Worm (Caenorhabditis elegans): ENCODE results near the gene T16H12.13.

Gene T16H12.13

DNA sequence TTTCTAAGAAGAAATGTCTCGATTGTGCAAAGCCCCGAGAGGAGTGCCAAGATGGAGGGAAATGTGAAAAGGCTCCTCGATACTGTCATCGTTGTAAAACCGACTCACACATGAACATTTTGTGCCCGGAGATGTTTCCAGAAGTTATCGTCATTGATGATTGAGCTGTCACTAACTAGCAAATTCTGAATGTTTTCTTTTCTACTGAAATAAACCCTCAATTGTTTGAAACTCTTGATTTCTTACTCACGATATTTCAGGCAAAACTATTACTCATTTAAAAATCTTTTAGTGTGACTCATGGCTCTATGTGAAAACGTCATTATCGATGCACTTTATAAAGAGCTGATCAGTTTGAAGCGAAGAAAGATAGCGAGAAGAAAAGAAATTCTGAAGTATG lies at the start of gene T16H12.13:
Gene T16H12.13, plus strand, starts transcription at position 301 of the 400 bp plus-strand sequence.
- TF ChIP-seq sea-2 (GFP tag; IDR thresholded peaks at IDR 0.05) = no peak
- TF ChIP-seq F57A8.1 (GFP tag; optimal IDR thresholded peaks at IDR 0.05) = no peak
- no peak for TF ChIP-seq lin-35 (GFP tag; optimal IDR thresholded peaks at IDR 0.05)
- TF ChIP-seq let-526 (GFP tag; IDR thresholded peaks at IDR 0.05) = no peak
- TF ChIP-seq ceh-79 (tag; optimal IDR thresholded peaks at IDR 0.05) = no peak
- no peak for TF ChIP-seq efl-1 (GFP tag; optimal IDR thresholded peaks at IDR 0.05)

DNA sequence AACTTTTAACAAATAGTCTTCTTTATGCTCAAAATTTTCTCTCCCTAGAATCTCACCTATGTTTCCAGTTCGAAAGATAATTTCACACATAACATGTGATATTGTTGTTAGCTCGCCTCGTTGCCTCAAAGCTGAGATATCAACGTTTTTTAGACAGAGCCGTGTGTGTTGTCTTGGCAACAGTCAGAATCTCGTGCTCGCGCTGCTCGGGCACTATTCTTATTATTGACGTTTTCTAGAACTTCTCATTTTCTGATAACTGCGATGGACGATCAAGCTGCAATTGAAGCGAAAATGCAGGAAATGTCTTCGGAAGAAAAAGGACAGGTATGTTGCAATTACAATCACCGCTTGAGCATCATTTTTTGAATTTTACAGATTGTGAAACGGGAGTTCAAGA lies 49.4 kb upstream of the T16H12.13 start, which contains the start of gene xbx-3:
Gene xbx-3, plus strand, starts transcription at position 163 of the 400 bp plus-strand sequence.
- TF ChIP-seq hmg-20 (GFP tag; IDR thresholded peaks at IDR 0.05) (no peak), him-1 (tag; optimal IDR thresholded peaks at IDR 0.05) (no peak), ceh-58 (GFP tag; IDR thresholded peaks at IDR 0.05) (no peak), hsf-1 (GFP tag; IDR thresholded peaks at IDR 0.05) (no peak), dpl-1 (GFP tag; optimal IDR thresholded peaks at IDR 0.05) (no peak), mes-4 (tag; optimal IDR thresholded peaks at IDR 0.05) (no peak), nfya-1 (tag; optimal IDR thresholded peaks at IDR 0.05; ENCODE audit: borderline replicate concordance, insufficient read depth) (no peak), die-1 (tag; optimal IDR thresholded peaks at IDR 0.05) (no peak)

DNA sequence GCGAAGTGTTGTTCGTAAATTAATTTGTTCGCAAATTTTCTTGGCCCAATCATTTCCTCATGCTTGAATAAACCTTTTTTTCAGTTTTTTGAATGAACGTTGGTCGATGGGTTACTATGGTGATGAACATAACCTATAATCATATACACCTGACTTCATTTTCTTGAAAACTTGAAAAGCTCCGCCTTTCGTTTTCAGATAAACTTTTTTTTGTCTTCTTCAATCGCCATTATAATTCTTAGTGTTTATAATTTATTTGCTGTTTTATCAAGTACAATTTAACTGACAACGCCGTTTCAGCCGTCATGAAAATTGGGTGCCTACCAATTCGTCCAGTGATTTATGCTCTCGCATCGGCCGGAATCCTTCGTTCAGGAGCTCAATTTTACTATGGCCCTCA lies 48.1 kb upstream of the T16H12.13 start, which contains the start of gene M04D8.7:
Gene M04D8.7, plus strand, starts transcription at position 301 of the 400 bp plus-strand sequence.
- TF ChIP-seq bed-2 (GFP tag; IDR thresholded peaks at IDR 0.05) = no peak
- no peak for TF ChIP-seq K12H6.12 (tag; optimal IDR thresholded peaks at IDR 0.05)
- TF ChIP-seq rpc-1 (optimal IDR thresholded peaks at IDR 0.05) = no peak
- TF ChIP-seq rpc-1 (tag; optimal IDR thresholded peaks at IDR 0.05) = no peak
- TF ChIP-seq snpc-1.3 (tag; optimal IDR thresholded peaks at IDR 0.05; ENCODE audit: insufficient read depth) = no peak
- no peak for TF ChIP-seq dpl-1 (GFP tag; optimal IDR thresholded peaks at IDR 0.05)
- no peak for TF ChIP-seq nfya-2 (GFP tag; IDR thresholded peaks at IDR 0.05)
- no peak for TF ChIP-seq F57A8.1 (GFP tag; optimal IDR thresholded peaks at IDR 0.05)
- TF ChIP-seq lsy-27 (tag; optimal IDR thresholded peaks at IDR 0.05; ENCODE audit: borderline replicate concordance, insufficient read depth) = no peak
- TF ChIP-seq ceh-79 (tag; optimal IDR thresholded peaks at IDR 0.05) = no peak
- no peak for TF ChIP-seq atf-7 (tag; optimal IDR thresholded peaks at IDR 0.05)

DNA sequence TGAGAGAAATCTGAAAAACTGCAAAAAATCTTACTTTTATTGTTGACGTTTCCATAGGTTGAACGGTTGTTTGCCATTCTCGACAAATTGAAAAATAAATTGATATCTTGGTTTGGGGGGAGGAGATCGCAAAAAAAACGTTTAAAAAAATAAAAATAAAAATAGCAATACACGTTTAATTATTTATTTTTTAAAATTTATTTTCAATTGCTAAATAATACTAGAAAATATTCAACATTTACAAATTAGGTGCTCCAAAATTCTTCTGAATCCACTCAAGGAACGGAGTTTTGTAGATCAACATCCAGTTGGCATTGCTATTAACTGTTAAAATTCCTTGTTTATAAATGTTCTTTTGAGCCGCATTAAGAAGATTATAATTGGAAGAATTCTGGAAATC lies 45.2 kb upstream of the T16H12.13 start, which contains the start of gene T16G12.7:
Gene T16G12.7, minus strand, starts transcription at position 101 of the 400 bp plus-strand sequence.
- no peak for TF ChIP-seq chd-7 (tag; optimal IDR thresholded peaks at IDR 0.05)
- no peak for TF ChIP-seq sea-2 (GFP tag; IDR thresholded peaks at IDR 0.05)
- no peak for TF ChIP-seq attf-5 (GFP tag; optimal IDR thresholded peaks at IDR 0.05)
- no peak for TF ChIP-seq unc-130 (GFP tag; optimal IDR thresholded peaks at IDR 0.05)
- no peak for TF ChIP-seq F23B12.7 (tag; optimal IDR thresholded peaks at IDR 0.05; ENCODE audit: insufficient read depth)
- TF ChIP-seq let-607 (tag; optimal IDR thresholded peaks at IDR 0.05) = no peak
- no peak for TF ChIP-seq somi-1 (GFP tag; optimal IDR thresholded peaks at IDR 0.05)
- no peak for TF ChIP-seq nhr-80 (tag; optimal IDR thresholded peaks at IDR 0.05)
- no peak for TF ChIP-seq egl-18 (GFP tag; IDR thresholded peaks at IDR 0.05)
- TF ChIP-seq dpl-1 (GFP tag; optimal IDR thresholded peaks at IDR 0.05) = no peak
- no peak for TF ChIP-seq T26A5.8 (tag; optimal IDR thresholded peaks at IDR 0.05)
- TF ChIP-seq B0336.3 (GFP tag; IDR thresholded peaks at IDR 0.05) = no peak
- TF ChIP-seq him-1 (tag; optimal IDR thresholded peaks at IDR 0.05) = no peak
- no peak for TF ChIP-seq D2030.7 (GFP tag; IDR thresholded peaks at IDR 0.05)
- no peak for TF ChIP-seq zfh-2 (GFP tag; conservative IDR thresholded peaks at IDR 0.05)
- TF ChIP-seq tbx-9 (tag; optimal IDR thresholded peaks at IDR 0.05; ENCODE audit: borderline replicate concordance) = no peak
- no peak for TF ChIP-seq ztf-28 (GFP tag; IDR thresholded peaks at IDR 0.05)
- TF ChIP-seq nhr-179 (tag; optimal IDR thresholded peaks at IDR 0.05) = no peak
- no peak for TF ChIP-seq lir-1 (GFP tag; conservative IDR thresholded peaks at IDR 0.05)
- no peak for TF ChIP-seq ZK185.1 (tag; optimal IDR thresholded peaks at IDR 0.05; ENCODE audit: poor library complexity, severe bottlenecking)

All from whole organism, young adult.